Worm (Caenorhabditis elegans) whole organism, L3 larva: ENCODE results near the gene acdh-10.

Experiments
- ceh-16 ChIP-seq: sonication (generic microtip); optimal IDR thresholded peaks from 2 replicates; lab custom pipeline; 2017; ENCODE audit warnings: missing biosample characterization, missing genetic modification characterization
- lin-39 ChIP-seq: fragments of 150-350 bp; optimal IDR thresholded peaks from 2 replicates; lab custom pipeline; 2018; ENCODE audit warnings: missing biosample characterization, missing genetic modification reagents, missing genetic modification characterization
- mdl-1 ChIP-seq: fragments of 150-350 bp; optimal IDR thresholded peaks from 2 replicates; lab custom pipeline; 2014; ENCODE audit warnings: missing biosample characterization, missing genetic modification characterization
- pha-4 ChIP-seq: fragments of 150-350 bp; optimal IDR thresholded peaks from 2 replicates; lab custom pipeline; 2014; ENCODE audit warnings: missing biosample characterization, missing genetic modification reagents, missing genetic modification characterization
- ztf-11 ChIP-seq: fragments of 150-350 bp; optimal IDR thresholded peaks from 2 replicates; lab custom pipeline; 2014; ENCODE audit warnings: missing biosample characterization, missing genetic modification characterization

DNA sequence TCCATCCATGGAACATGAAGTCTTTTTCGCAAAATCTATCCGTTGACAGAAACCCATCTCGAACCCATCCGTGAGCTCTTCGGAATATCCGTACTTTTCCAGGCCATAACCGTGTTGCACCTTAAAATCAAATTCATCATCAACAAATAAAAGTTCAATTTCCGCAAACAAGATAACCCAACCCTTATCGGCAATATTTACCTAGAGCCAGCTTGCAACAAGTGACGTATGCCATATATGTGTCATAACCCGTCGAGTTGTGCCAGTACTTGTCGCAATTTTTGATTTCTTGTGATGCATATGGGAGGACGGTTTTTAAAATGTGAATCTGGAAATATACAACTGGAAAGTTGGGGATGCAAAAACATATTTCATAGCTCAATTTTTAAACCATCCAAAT is 8.8 kb downstream of the acdh-10 start:
- TF ChIP-seq pha-4 (tag; lab: Kevin White, UChicago) = peak; percentile 43
- TF ChIP-seq ztf-11 (tag; lab: Kevin White, UChicago) = no peak
- no peak for TF ChIP-seq ceh-16 (tag; lab: Kevin White, UChicago)
- TF ChIP-seq mdl-1 = no peak
- TF ChIP-seq lin-39 (tag; lab: Kevin White, UChicago) = no peak
